Worm (Caenorhabditis elegans) whole organism, dauer: Measurements from ENCODE around the gene ppm-1.H.

Source experiments
- unc-62 ChIP-seq: sonication (generic microtip); optimal IDR thresholded peaks from 2 replicates; lab custom pipeline; 2017; ENCODE audit warnings: missing biosample characterization, missing genetic modification reagents, missing genetic modification characterization

Gene ppm-1.H

DNA sequence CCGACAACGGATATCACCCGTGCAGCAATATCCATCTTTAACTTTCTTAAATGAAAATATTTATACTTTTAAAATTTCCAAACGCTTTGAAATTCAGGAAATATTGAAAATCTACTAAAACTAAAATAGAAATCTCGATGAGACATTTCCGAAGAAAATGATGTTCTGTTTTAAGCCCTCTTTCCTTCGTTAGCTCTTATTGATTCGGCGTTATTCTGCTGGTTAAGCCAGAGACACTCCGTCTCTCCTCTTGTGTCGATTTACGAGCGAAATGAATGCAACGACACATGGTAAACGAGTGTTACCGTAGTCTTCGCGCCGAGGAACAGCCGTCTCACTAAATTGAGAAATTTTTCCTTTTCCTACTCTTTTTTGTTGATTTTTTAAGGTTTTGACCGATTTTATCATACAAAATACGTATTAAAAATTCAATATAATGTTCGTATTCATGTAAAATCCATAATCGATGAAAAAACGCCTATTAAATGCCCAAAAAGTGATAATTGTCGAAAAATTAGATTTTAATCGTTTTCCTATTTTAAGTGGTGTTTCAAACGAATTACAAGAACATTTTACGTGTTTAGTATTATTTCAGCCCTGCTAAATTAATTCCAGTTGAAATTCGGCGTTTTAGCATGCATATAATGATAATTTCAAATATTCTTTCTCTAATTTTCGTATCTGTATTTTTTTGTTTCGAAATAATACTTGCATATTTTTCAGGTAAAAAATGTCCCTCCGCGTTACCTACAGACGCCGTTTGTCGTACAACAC lies at the start of gene ppm-1.H, which contains the start of gene rpl-34:
TSS of gene ppm-1.H (minus strand) at position 51 of the 774 bp plus-strand sequence.
TSS of gene rpl-34 (plus strand) at position 724 of the 774 bp plus-strand sequence.
- no peak for TF ChIP-seq unc-62 (GFP tag; lab: Kevin White, UChicago)

DNA sequence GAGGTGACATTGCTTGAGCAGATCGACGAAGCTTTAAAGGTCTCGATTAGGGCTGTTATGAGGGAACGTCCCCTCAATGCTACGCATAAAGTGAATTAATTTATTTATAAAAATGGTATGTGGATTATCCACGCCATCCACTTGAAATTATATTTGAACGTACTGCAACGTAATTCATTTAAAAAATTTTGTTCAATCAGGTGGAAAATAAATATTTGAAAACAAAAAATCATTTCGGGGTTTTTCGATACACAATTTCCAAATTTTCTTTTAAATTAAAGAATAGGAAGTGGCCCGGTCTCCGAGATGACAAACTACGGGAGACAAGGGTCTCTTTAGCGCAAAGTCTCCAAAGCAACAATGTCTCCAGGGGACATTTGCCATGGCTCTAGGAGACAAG lies 43.5 kb upstream of the ppm-1.H start, which contains the start of gene oac-58:
TSS of gene oac-58 (minus strand) at position 101 of the 400 bp plus-strand sequence.
- no peak for TF ChIP-seq unc-62 (GFP tag; lab: Kevin White, UChicago)

DNA sequence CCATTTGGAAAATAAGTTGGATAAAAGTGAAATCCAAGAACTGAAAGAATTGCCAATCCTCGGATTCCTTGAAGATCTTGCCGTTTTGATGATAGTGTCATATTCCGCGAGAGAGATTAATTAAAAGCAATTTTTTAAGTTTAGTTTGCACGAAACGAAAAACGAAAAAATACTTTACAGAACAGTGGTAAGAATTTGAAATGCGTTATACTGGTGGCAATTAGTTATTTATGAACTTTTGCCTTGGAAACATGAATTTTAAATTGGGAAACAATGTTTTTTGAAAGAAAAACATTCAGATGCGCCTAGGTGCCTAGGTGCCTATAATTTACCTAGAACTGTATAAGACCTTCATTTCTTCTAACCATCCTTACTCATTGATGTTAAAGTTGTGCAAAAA lies 39.6 kb upstream of the ppm-1.H start, which contains the start of gene oac-57:
TSS of gene oac-57 (minus strand) at position 101 of the 400 bp plus-strand sequence.
- no peak for TF ChIP-seq unc-62 (GFP tag; lab: Kevin White, UChicago)

DNA sequence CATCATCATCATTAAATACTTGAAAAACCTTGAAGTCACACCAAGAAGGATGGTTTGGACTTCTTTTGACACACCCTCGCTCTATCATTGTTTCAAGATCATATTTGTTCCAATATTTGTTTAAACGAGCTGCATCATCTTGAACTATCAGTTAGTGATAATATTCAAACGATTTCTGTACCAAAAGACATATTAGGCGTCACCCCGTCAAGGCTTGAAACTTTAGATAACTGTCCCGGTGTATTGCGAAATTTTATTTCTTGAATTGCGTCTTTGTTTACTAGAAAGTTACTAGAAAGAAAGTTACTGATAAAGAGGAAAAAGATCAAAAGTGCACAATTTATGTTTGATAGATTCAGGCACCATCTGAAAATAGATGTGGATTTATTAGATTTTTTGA lies 37.8 kb upstream of the ppm-1.H start:
- TF ChIP-seq unc-62 (GFP tag; lab: Kevin White, UChicago): no peak

DNA sequence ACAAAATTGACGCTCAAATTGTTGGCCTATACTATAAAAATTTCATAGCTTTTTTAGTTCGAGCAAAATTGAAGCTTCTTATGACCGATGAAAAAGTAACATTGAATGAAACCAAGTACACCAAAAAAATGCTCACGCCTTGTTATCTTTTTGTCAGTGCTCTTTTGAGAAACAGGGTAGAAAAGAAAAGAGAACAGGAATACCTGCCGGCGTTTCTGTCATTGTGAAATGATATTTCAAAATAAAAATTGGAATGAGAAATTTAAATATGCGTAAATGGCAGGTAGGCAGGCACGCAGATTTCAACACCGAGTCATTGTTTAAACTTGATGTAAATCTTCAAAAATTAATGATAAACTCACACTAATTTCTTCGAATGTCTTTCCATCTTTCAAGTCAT lies 36.6 kb upstream of the ppm-1.H start:
- TF ChIP-seq unc-62 (GFP tag; lab: Kevin White, UChicago): no peak

DNA sequence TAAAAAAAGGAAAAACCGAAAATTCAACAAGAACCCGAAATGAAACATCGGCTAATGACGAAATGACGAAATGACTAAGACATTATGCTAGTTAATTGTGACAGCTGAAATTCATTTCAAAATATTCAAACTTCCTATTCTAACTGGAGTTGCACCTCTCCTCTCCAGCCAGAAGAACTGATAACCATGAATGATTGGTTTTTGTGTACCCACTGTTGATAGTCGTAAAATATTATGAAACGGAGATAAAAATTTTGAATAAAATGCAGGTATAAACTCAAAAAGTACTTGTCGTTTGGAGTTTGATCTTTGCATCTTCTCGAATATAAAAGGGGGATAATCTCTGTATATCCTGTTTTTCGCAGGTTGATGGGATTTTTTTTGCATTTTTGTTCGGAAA lies 34.8 kb upstream of the ppm-1.H start:
- TF ChIP-seq unc-62 (GFP tag; lab: Kevin White, UChicago): no peak

DNA sequence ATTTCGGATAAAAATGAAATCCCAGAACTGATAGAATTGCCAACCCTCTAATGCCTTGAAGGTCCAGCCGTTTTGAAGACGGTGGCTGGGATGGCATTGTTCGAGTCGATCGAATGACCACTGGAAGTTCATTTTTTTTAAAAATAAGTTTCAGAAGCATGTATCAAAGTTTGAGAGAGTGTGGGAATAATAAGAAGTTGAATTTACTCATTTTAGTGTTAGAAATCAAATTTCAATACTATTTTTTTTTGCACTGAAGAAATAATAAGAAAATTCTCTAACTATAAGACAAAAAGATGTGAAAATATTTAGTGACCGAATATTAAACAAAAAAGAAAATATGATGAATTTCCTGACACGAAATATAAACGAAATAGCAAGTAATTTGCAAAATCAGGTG lies 33.0 kb upstream of the ppm-1.H start, which contains the start of gene oac-59:
TSS of gene oac-59 (minus strand) at position 101 of the 400 bp plus-strand sequence.
- no peak for TF ChIP-seq unc-62 (GFP tag; lab: Kevin White, UChicago)

DNA sequence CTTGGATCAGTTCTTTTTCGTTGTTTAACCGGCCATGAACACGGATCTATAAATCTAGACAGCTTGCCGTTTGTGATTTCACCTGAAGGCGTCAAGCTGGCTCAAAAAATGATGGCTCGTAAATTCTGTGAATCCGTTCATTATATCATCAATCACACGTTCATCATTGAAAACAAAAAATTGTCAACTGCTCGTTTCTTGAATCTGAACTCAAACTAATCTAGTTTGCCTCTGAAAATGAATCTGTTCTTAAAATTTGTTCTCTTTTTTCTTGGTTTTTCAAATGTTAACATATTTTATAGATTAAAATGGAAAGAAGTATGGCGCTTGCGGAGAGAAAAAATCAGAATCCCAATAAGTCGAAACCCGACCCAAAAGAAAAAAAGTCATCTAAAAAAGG lies 22.6 kb upstream of the ppm-1.H start, which contains the start of gene C42C1.8:
TSS of gene C42C1.8 (plus strand) at position 301 of the 400 bp plus-strand sequence.
- TF ChIP-seq unc-62 (GFP tag; lab: Kevin White, UChicago): no peak

DNA sequence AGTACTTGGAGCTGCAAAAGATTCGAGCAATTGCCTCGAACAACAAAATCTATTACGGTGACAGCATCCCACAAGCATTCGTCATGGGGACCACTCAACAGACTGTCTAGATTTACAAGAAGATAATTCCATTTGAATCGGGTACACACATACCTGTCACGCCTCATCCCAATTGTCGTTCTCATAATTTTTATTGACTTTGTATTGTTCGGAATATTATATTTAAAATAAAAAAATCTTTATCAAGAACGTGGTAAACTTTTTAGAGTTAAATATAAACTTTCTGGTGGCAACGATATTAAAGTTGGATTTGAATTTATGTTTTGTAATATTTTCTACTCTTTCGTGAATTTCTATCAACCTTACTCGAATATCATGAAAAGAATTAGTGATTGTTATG lies 21.0 kb upstream of the ppm-1.H start, which contains the start of gene C42C1.9:
TSS of gene C42C1.9 (plus strand) at position 301 of the 400 bp plus-strand sequence.
- TF ChIP-seq unc-62 (GFP tag; lab: Kevin White, UChicago): no peak

DNA sequence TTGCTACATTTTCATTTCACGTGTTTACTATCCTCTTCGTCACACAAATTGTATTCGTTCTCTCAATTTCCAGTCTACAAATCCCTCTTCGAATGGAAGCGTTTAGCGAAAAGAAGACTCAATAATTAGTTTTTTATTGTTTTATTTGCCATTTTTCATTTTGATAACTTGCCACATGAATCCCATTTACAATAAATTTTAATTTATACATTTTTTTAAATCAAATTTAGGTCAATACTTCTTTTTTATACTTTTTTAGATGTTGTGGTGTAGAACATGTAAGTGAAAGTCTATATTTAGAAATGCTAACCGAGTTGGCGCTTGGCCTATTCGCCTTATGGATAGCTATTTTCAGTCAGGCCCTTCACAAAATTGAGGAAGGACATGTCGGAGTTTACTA lies 19.5 kb upstream of the ppm-1.H start, which contains the start of gene erl-1:
TSS of gene erl-1 (plus strand) at position 301 of the 400 bp plus-strand sequence.
- TF ChIP-seq unc-62 (GFP tag; lab: Kevin White, UChicago): no peak

DNA sequence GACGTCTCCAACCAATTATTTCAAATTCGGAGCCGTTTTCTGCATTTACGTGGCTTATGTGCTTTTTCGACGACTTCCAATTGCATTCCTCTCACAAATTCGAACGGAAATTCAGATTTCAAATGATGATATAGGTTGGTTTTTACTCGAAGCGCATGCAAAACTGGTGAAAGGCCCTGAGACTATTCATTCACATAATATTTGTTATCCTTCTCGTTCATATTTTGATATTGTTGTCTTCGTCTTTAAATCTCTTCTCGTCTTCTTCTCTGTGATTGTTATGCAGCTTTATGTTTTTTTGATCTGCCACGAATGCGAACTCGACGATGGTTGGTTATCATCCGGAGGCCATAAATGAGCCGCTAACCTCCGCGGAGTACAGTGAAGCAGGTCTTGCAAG lies 14.8 kb upstream of the ppm-1.H start, which contains the start of gene hpo-12:
TSS of gene hpo-12 (plus strand) at position 301 of the 400 bp plus-strand sequence.
- no peak for TF ChIP-seq unc-62 (GFP tag; lab: Kevin White, UChicago)

DNA sequence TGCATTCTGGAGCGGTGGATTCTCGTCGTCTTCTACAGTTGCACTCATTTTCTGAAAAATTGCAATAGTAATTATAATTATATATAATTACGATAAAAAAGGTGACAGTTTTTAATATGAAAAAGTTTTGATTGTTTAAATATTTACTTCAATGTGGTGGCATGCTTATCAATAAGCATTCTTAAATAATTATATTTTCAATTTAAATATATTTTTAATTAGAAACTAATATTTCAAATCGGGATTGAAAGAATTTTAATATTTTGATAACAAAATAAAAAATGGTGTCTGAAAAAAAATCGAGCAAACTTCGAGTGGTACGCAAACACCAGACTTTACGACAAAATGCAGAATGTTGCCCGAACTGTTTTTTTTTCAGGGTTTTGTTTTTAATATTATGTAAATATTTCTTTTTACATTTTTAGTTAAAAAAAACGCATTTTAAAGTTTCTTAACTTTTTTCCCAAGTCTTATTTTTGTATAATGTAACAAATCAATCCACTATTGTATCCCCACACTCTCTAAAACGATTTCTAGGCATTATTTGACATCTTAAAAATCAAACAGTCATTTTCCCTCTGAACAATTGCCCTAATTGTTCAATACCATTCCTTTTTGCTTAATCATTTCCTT lies 14.2 kb upstream of the ppm-1.H start, which contains the start of the genes C42C1.12 and C42C1.19:
TSS of gene C42C1.12 (minus strand) at position 51 of the 633 bp plus-strand sequence.
TSS of gene C42C1.19 (plus strand) at position 583 of the 633 bp plus-strand sequence.
- TF ChIP-seq unc-62 (GFP tag; lab: Kevin White, UChicago): no peak

DNA sequence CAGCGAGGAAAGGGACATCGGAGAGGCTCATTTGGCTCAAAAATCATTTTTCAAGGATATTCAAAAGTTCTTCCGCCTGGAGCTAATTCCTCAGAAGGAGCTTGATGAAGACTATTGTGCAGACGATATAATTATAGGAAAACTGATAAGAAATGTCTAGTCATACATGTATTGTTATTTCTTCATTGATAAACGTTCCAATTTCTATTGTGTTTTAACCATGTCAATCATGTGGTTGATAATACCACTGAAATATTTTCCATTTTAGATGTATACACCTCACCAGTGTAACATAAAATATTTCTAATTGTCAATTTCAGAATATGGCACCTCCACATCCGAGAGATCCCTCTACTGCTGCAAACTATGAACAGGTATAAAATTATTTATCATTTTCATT lies 11.2 kb upstream of the ppm-1.H start, which contains the start of gene ltah-1.1:
TSS of gene ltah-1.1 (plus strand) at position 283 of the 400 bp plus-strand sequence.
- TF ChIP-seq unc-62 (GFP tag; lab: Kevin White, UChicago): no peak

DNA sequence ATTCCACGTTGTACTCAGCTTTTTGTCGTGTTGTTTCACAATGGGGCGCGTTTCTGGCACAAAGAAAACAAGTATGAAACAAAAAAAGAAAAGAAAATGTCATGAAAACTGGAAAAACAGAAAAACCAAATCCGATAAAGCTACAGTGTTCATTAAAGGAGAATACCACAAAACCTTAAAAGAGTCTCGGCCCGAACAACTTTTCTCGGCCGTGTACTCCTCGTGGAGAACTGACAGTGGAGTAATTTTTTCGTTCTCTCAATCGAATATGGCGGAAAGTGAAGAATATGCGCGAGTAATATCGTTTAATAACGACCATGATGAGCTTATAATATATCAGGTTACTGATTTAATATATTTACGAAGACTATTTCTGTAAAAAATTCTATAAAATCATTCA lies 10.4 kb upstream of the ppm-1.H start, which contains the start of the genes tag-335 and vkmt-1:
TSS of gene tag-335 (minus strand) at position 88 of the 400 bp plus-strand sequence.
TSS of gene vkmt-1 (plus strand) at position 219 of the 400 bp plus-strand sequence.
- no peak for TF ChIP-seq unc-62 (GFP tag; lab: Kevin White, UChicago)

DNA sequence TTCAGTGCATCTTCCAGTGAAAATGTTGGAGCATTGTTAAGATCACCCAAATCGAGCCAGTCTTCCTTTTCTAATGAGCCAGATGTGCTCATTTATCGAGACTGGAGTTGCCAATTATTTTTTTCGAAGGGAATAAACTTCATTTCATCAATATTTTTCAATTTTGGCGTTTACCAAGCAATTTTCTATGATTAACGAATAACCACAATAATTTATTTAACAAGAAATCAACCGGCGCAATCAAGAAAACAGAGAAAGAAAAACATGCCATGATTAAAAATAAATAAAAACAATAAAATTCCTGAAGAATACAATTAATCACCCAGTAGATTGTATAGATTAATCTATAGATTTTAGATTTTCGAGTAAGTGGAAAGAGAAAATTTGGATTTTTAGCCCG lies 7.8 kb upstream of the ppm-1.H start, which contains the start of gene vps-8:
TSS of gene vps-8 (minus strand) at position 101 of the 400 bp plus-strand sequence.
- TF ChIP-seq unc-62 (GFP tag; lab: Kevin White, UChicago): no peak
